Worm (Caenorhabditis elegans) whole organism, L4 larva: ENCODE measurements around the gene K06A4.10.

Experiments
- F26F4.8 ChIP-seq: fragments of 200-800 bp; sonication (Bioruptor generic); conservative IDR thresholded peaks from 2 replicates; pipeline ENCODE4 v1.3.6; 2022; ENCODE audit warnings: missing genetic modification characterization, missing compliant biosample characterization
- aha-1 ChIP-seq: fragments of 150-350 bp; peaks from one replicate; lab custom pipeline; 2014; ENCODE audit warnings: missing biosample characterization, missing genetic modification characterization
- lin-38 ChIP-seq: fragments of 200-800 bp; sonication (Bioruptor generic); IDR thresholded peaks from 2 replicates; pipeline ENCODE4 v1.3.6; 2022; ENCODE audit warnings: missing genetic modification reagents, missing genetic modification characterization, missing compliant biosample characterization
- zag-1 ChIP-seq: fragments of 150-350 bp; optimal IDR thresholded peaks from 2 replicates; lab custom pipeline; 2014; ENCODE audit warnings: missing biosample characterization, missing genetic modification characterization

DNA sequence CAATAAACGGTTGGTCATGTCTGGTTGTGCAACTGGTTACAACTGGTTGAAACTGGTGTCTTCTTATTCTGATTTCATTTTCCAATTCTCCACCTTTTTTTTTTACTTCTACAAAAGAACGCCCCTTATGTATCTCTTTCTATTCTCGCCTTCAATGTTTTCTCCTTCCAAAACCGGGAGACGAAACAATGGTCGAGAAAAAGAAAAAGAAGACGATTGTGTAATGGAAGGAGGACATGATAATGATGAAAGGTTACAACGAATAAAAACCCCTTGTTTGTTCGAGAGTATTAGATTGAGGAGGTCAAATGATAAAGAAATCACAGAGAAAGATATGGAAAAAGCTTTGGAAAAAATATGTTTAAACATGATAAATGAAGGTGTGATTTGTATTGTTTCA lies 29.2 kb upstream of the K06A4.10 start, which contains the start of gene C50F4.8:
- no peak for TF ChIP-seq F26F4.8 (GFP tag; lab: Robert Waterston, UW)
- TF ChIP-seq zag-1 (tag; lab: Kevin White, UChicago): no peak
- TF ChIP-seq aha-1 (tag; lab: Kevin White, UChicago): no peak
- TF ChIP-seq lin-38: no peak
